Worm (Caenorhabditis elegans) whole organism, mixed stage, embryonic: ENCODE data around the gene F56C9.3.

Experiments
- M03D4.4 ChIP-seq: sonication (generic microtip); optimal IDR thresholded peaks from 2 replicates; lab custom pipeline; 2017; ENCODE audit warnings: mild to moderate bottlenecking, missing genetic modification characterization, missing compliant biosample characterization
- bed-3 ChIP-seq: fragments of 200-800 bp; sonication (Bioruptor generic); optimal IDR thresholded peaks from 3 replicates; lab custom pipeline; 2018; ENCODE audit warnings: mild to moderate bottlenecking, missing genetic modification characterization, moderate library complexity, missing compliant biosample characterization
- blmp-1 ChIP-seq: fragments of 150-350 bp; optimal IDR thresholded peaks from 2 replicates; lab custom pipeline; 2014; ENCODE audit warnings: missing biosample characterization, missing genetic modification characterization
- ceh-83 ChIP-seq: fragments of 200-800 bp; sonication (Bioruptor generic); optimal IDR thresholded peaks from 2 replicates; lab custom pipeline; 2018; ENCODE audit warnings: mild to moderate bottlenecking, missing genetic modification characterization, missing compliant biosample characterization
- ces-1 ChIP-seq: fragments of 150-350 bp; optimal IDR thresholded peaks from 2 replicates; lab custom pipeline; 2014; ENCODE audit warnings: missing biosample characterization, missing genetic modification reagents, missing genetic modification characterization
- cnd-1 ChIP-seq: fragments of 200-800 bp; sonication (Bioruptor generic); optimal IDR thresholded peaks from 2 replicates; lab custom pipeline; 2018; ENCODE audit warnings: mild to moderate bottlenecking, missing genetic modification characterization, missing compliant biosample characterization
- drap-1 ChIP-seq: fragments of 200-800 bp; sonication (Bioruptor generic); optimal IDR thresholded peaks from 3 replicates; lab custom pipeline; 2018; ENCODE audit warnings: mild to moderate bottlenecking, missing genetic modification characterization, missing compliant biosample characterization
- elt-1 ChIP-seq: sonication (generic microtip); optimal IDR thresholded peaks from 2 replicates; lab custom pipeline; 2017; ENCODE audit warnings: missing genetic modification characterization, mild to moderate bottlenecking, missing compliant biosample characterization, antibody characterized with exemption, moderate library complexity, borderline replicate concordance; ENCODE audit not compliant: insufficient read depth
- elt-3 ChIP-seq: fragments of 150-350 bp; optimal IDR thresholded peaks from 2 replicates; lab custom pipeline; 2014; ENCODE audit warnings: missing biosample characterization, missing genetic modification characterization
- flh-1 ChIP-seq: fragments of 200-800 bp; sonication (Bioruptor generic); optimal IDR thresholded peaks from 2 replicates; lab custom pipeline; 2018; ENCODE audit warnings: mild to moderate bottlenecking, missing genetic modification characterization, moderate library complexity, missing compliant biosample characterization
- ham-2 ChIP-seq: fragments of 200-800 bp; sonication (Bioruptor generic); optimal IDR thresholded peaks from 2 replicates; lab custom pipeline; 2018; ENCODE audit warnings: mild to moderate bottlenecking, missing genetic modification characterization, missing compliant biosample characterization
- lin-13 ChIP-seq: fragments of 150-350 bp; optimal IDR thresholded peaks from 2 replicates; lab custom pipeline; 2014; ENCODE audit warnings: missing biosample characterization, missing genetic modification characterization
- lin-32 ChIP-seq: fragments of 200-800 bp; sonication (Bioruptor generic); optimal IDR thresholded peaks from 2 replicates; lab custom pipeline; 2018; ENCODE audit warnings: mild to moderate bottlenecking, missing genetic modification characterization, missing compliant biosample characterization
- lsy-2 ChIP-seq: fragments of 150-350 bp; optimal IDR thresholded peaks from 2 replicates; lab custom pipeline; 2014; ENCODE audit warnings: missing biosample characterization, missing genetic modification characterization
- mab-5 ChIP-seq: fragments of 150-350 bp; optimal IDR thresholded peaks from 2 replicates; lab custom pipeline; 2014; ENCODE audit warnings: missing biosample characterization, missing genetic modification characterization
- mep-1 ChIP-seq: fragments of 150-350 bp; optimal IDR thresholded peaks from 2 replicates; lab custom pipeline; 2017; ENCODE audit warnings: missing biosample characterization, missing genetic modification reagents, missing genetic modification characterization, inconsistent platforms
- mls-2 ChIP-seq: sonication (generic microtip); optimal IDR thresholded peaks from 2 replicates; lab custom pipeline; 2016; ENCODE audit warnings: mild to moderate bottlenecking, missing genetic modification characterization, moderate library complexity, missing compliant biosample characterization
- nhr-12 ChIP-seq: fragments of 150-350 bp; optimal IDR thresholded peaks from 2 replicates; lab custom pipeline; 2014; ENCODE audit warnings: missing biosample characterization, missing genetic modification characterization
- nhr-2 ChIP-seq: fragments of 150-350 bp; optimal IDR thresholded peaks from 2 replicates; lab custom pipeline; 2014; ENCODE audit warnings: missing biosample characterization, missing genetic modification characterization
- nhr-237 ChIP-seq: fragments of 150-350 bp; optimal IDR thresholded peaks from 2 replicates; lab custom pipeline; 2014; ENCODE audit warnings: missing biosample characterization, missing genetic modification characterization
- nhr-28 ChIP-seq: fragments of 150-350 bp; optimal IDR thresholded peaks from 2 replicates; lab custom pipeline; 2014; ENCODE audit warnings: missing biosample characterization, missing genetic modification characterization
- nhr-76 ChIP-seq: sonication (generic microtip); optimal IDR thresholded peaks from 2 replicates; lab custom pipeline; 2017; ENCODE audit warnings: missing biosample characterization, missing genetic modification characterization
- pha-4 ChIP-seq: fragments of 150-350 bp; optimal IDR thresholded peaks from 2 replicates; lab custom pipeline; 2018; ENCODE audit warnings: missing biosample characterization, missing genetic modification reagents, missing genetic modification characterization
- sem-2 ChIP-seq: fragments of 200-800 bp; sonication (Bioruptor generic); optimal IDR thresholded peaks from 2 replicates; lab custom pipeline; 2018; ENCODE audit warnings: mild to moderate bottlenecking, missing genetic modification characterization, missing compliant biosample characterization
- snpc-4 ChIP-seq: fragments of 150-350 bp; optimal IDR thresholded peaks from 2 replicates; lab custom pipeline; 2014; ENCODE audit warnings: missing biosample characterization, missing genetic modification characterization
- sptf-1 ChIP-seq: sonication (generic microtip); optimal IDR thresholded peaks from 2 replicates; lab custom pipeline; 2017; ENCODE audit warnings: mild to moderate bottlenecking, missing genetic modification characterization, moderate library complexity, missing compliant biosample characterization
- tbx-8 ChIP-seq: fragments of 200-800 bp; sonication (Bioruptor generic); optimal IDR thresholded peaks from 2 replicates; lab custom pipeline; 2018; ENCODE audit warnings: mild to moderate bottlenecking, missing genetic modification characterization, moderate library complexity, missing compliant biosample characterization
- unc-120 ChIP-seq: sonication (generic microtip); optimal IDR thresholded peaks from 2 replicates; lab custom pipeline; 2017; ENCODE audit warnings: missing genetic modification characterization, missing compliant biosample characterization; ENCODE audit not compliant: poor library complexity, severe bottlenecking
- unc-39 ChIP-seq: fragments of 150-350 bp; optimal IDR thresholded peaks from 2 replicates; lab custom pipeline; 2014; ENCODE audit warnings: missing biosample characterization, missing genetic modification characterization
- unc-62 ChIP-seq: fragments of 150-350 bp; optimal IDR thresholded peaks from 2 replicates; lab custom pipeline; 2014; ENCODE audit warnings: missing biosample characterization, missing genetic modification reagents, missing genetic modification characterization
- zip-8 ChIP-seq: fragments of 150-350 bp; optimal IDR thresholded peaks from 2 replicates; lab custom pipeline; 2014; ENCODE audit warnings: missing biosample characterization, missing genetic modification characterization
- ztf-11 ChIP-seq: fragments of 150-350 bp; optimal IDR thresholded peaks from 2 replicates; lab custom pipeline; 2014; ENCODE audit warnings: missing biosample characterization, missing genetic modification characterization

F56C9.3 gene

DNA sequence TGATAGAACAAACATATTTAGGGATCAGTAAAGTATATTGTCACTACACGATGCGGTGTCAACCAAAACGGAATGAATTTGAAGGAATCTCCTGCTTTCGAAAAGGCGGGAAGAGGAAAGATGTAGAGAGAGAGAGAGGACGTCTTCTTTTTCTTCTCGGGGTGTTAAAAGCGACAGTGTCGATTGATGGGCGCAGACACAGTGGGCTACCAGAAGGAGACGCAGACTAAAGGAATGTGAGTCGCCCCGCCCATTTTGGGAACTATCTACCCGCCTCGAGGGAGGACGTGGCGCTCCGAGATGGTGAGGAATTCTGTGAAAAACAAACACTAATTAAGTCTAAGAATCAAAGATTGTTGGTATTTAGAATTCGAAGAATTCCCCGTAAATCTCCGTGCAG, 11.6 kb upstream of the F56C9.3 start, which contains the start of the genes B0361.14 and B0361.9:
Gene B0361.14 (minus strand): TSS at position 66 of the 400 bp plus-strand sequence.
Gene B0361.9 (minus strand): TSS at position 166 of the 400 bp plus-strand sequence.
- no peak for TF ChIP-seq blmp-1 (tag; lab: Kevin White, UChicago)
- TF ChIP-seq pha-4 (tag; lab: Kevin White, UChicago): no peak
- no peak for TF ChIP-seq unc-120 (tag; lab: Kevin White, UChicago)
- TF ChIP-seq unc-62: no peak
- no peak for TF ChIP-seq tbx-8 (GFP tag; lab: Kevin White, UChicago)
- TF ChIP-seq mab-5 (tag; lab: Kevin White, UChicago): no peak
- TF ChIP-seq sptf-1: no peak
- TF ChIP-seq snpc-4 (tag; lab: Kevin White, UChicago): no peak
- no peak for TF ChIP-seq sem-2 (GFP tag; lab: Kevin White, UChicago)
- no peak for TF ChIP-seq zip-8

ce11 chrIII:7300169-7300568, 10.9 kb upstream of the F56C9.3 start:
- no peak for TF ChIP-seq zip-8
- no peak for TF ChIP-seq M03D4.4 (tag; lab: Kevin White, UChicago)
- no peak for TF ChIP-seq snpc-4 (tag; lab: Kevin White, UChicago)
- no peak for TF ChIP-seq ces-1 (GFP tag; lab: Kevin White, UChicago)
- TF ChIP-seq drap-1 (GFP tag; lab: Kevin White, UChicago): no peak
- TF ChIP-seq cnd-1 (tag; lab: Kevin White, UChicago): no peak
- TF ChIP-seq bed-3 (GFP tag; lab: Kevin White, UChicago): no peak
- no peak for TF ChIP-seq unc-62
- TF ChIP-seq tbx-8 (GFP tag; lab: Kevin White, UChicago): no peak
- TF ChIP-seq lin-32: no peak
- no peak for TF ChIP-seq mep-1 (tag; lab: Kevin White, UChicago)
- TF ChIP-seq nhr-12: no peak
- TF ChIP-seq lin-13 (tag; lab: Kevin White, UChicago): no peak
- TF ChIP-seq lsy-2 (tag; lab: Kevin White, UChicago): no peak
- TF ChIP-seq nhr-28 (tag; lab: Kevin White, UChicago): no peak
- TF ChIP-seq mls-2: no peak
- no peak for TF ChIP-seq elt-3
- no peak for TF ChIP-seq nhr-76 (tag; lab: Kevin White, UChicago)
- no peak for TF ChIP-seq flh-1 (GFP tag; lab: Kevin White, UChicago)

DNA sequence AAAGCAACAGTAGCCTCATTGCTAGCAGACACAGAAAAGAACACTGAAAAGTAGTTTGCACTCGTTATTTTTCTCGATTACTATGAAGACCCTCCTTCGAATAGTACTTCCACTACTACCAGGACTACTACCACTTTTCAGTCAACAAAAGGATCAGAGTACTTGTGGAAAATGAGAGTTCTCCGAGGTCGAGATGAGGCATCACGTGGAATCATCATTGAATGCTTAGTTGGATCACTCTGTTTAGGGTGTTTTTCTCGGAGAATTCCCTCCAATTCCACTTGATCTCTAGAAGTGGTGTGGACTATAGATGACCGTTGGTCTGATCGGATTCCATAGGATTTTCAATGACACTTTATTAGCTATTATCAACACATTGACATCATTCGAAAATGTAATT, 10.3 kb upstream of the F56C9.3 start:
- TF ChIP-seq blmp-1 (tag; lab: Kevin White, UChicago): no peak
- TF ChIP-seq tbx-8 (GFP tag; lab: Kevin White, UChicago): no peak
- no peak for TF ChIP-seq ham-2 (GFP tag; lab: Kevin White, UChicago)
- no peak for TF ChIP-seq ztf-11 (tag; lab: Kevin White, UChicago)
- TF ChIP-seq bed-3 (GFP tag; lab: Kevin White, UChicago): no peak
- no peak for TF ChIP-seq nhr-12
- no peak for TF ChIP-seq unc-39 (tag; lab: Kevin White, UChicago)
- TF ChIP-seq ceh-83 (GFP tag; lab: Kevin White, UChicago): no peak

- no peak for TF ChIP-seq unc-39 (tag; lab: Kevin White, UChicago)
- no peak for TF ChIP-seq snpc-4 (tag; lab: Kevin White, UChicago)
- TF ChIP-seq nhr-28 (tag; lab: Kevin White, UChicago): no peak
- TF ChIP-seq lsy-2 (tag; lab: Kevin White, UChicago): no peak
- TF ChIP-seq unc-120 (tag; lab: Kevin White, UChicago): no peak
- no peak for TF ChIP-seq ceh-83 (GFP tag; lab: Kevin White, UChicago)
- no peak for TF ChIP-seq ham-2 (GFP tag; lab: Kevin White, UChicago)
- no peak for TF ChIP-seq nhr-237 (tag; lab: Kevin White, UChicago)
- TF ChIP-seq bed-3 (GFP tag; lab: Kevin White, UChicago): no peak
- no peak for TF ChIP-seq pha-4 (tag; lab: Kevin White, UChicago)
- TF ChIP-seq nhr-2 (tag; lab: Kevin White, UChicago): no peak
Observed at ce11 chrIII:7301668-7302067, 9.4 kb upstream of the F56C9.3 start.

- TF ChIP-seq zip-8: no peak
- TF ChIP-seq elt-1: peak; percentile 44
Observed at ce11 chrIII:7304961-7305648, 6.0 kb upstream of the F56C9.3 start.
